Worm (Caenorhabditis elegans) whole organism, L4 larva: Measurements from ENCODE around the gene T26H5.9.

Source experiments
- R02D3.7 ChIP-seq: fragments of 150-350 bp; sonication (generic microtip); optimal IDR thresholded peaks from 3 replicates; lab custom pipeline; 2014; ENCODE audit warnings: missing biosample characterization, missing genetic modification characterization
- T20F7.1 ChIP-seq: fragments of 200-800 bp; sonication (Bioruptor generic); optimal IDR thresholded peaks from 2 replicates; lab custom pipeline; 2018; ENCODE audit warnings: mild to moderate bottlenecking, missing genetic modification characterization, missing compliant biosample characterization
- T26A8.4 ChIP-seq: fragments of 200-800 bp; sonication (Bioruptor generic); IDR thresholded peaks from 2 replicates; pipeline ENCODE4 v1.3.6; 2022; ENCODE audit warnings: missing genetic modification characterization, missing compliant biosample characterization
- Y48G9A.11 ChIP-seq: fragments of 200-800 bp; sonication (Bioruptor generic); IDR thresholded peaks from 2 replicates; pipeline ENCODE4 v1.3.6; 2022; ENCODE audit warnings: missing genetic modification reagents, missing genetic modification characterization, missing compliant biosample characterization
- Y75B8A.6 ChIP-seq: fragments of 200-800 bp; sonication (Bioruptor generic); IDR thresholded peaks from 2 replicates; pipeline ENCODE4 v1.3.6; 2022; ENCODE audit warnings: missing genetic modification reagents, missing genetic modification characterization, missing compliant biosample characterization
- aha-1 ChIP-seq: fragments of 150-350 bp; peaks from one replicate; lab custom pipeline; 2014; ENCODE audit warnings: missing biosample characterization, missing genetic modification characterization
- attf-4 ChIP-seq: sonication (generic microtip); optimal IDR thresholded peaks from 3 replicates; lab custom pipeline; 2017; ENCODE audit warnings: missing biosample characterization, missing genetic modification characterization
- ceh-44 ChIP-seq: fragments of 200-800 bp; sonication (Bioruptor generic); IDR thresholded peaks from 2 replicates; pipeline ENCODE4 v1.3.6; 2022; ENCODE audit warnings: missing genetic modification reagents, missing genetic modification characterization, missing compliant biosample characterization
- ceh-62 ChIP-seq: sonication (generic microtip); optimal IDR thresholded peaks from 2 replicates; lab custom pipeline; 2017; ENCODE audit warnings: missing biosample characterization, missing genetic modification characterization
- cey-2 ChIP-seq: sonication (generic microtip); optimal IDR thresholded peaks from 3 replicates; lab custom pipeline; 2017; ENCODE audit warnings: missing genetic modification characterization, mild to moderate bottlenecking, missing compliant biosample characterization, antibody characterized with exemption, borderline replicate concordance; ENCODE audit not compliant: insufficient read depth
- dve-1 ChIP-seq: sonication (generic microtip); optimal IDR thresholded peaks from 2 replicates; lab custom pipeline; 2017; ENCODE audit warnings: antibody characterized with exemption, mild to moderate bottlenecking, missing genetic modification characterization, missing compliant biosample characterization; ENCODE audit not compliant: insufficient read depth
- fkh-10 ChIP-seq: fragments of 150-350 bp; optimal IDR thresholded peaks from 2 replicates; lab custom pipeline; 2014; ENCODE audit warnings: missing biosample characterization, missing genetic modification reagents, missing genetic modification characterization
- fos-1 ChIP-seq: fragments of 150-350 bp; optimal IDR thresholded peaks from 2 replicates; lab custom pipeline; 2014; ENCODE audit warnings: missing biosample characterization, missing genetic modification characterization
- hlh-30 ChIP-seq: sonication (generic microtip); optimal IDR thresholded peaks from 2 replicates; lab custom pipeline; 2017; ENCODE audit warnings: antibody characterized with exemption, mild to moderate bottlenecking, missing genetic modification characterization, missing compliant biosample characterization; ENCODE audit not compliant: insufficient read depth
- jun-1 ChIP-seq: fragments of 150-350 bp; optimal IDR thresholded peaks from 2 replicates; lab custom pipeline; 2014; ENCODE audit warnings: missing biosample characterization, missing genetic modification reagents, missing genetic modification characterization
- lin-13 ChIP-seq: fragments of 150-350 bp; optimal IDR thresholded peaks from 2 replicates; lab custom pipeline; 2014; ENCODE audit warnings: missing biosample characterization, missing genetic modification reagents, missing genetic modification characterization
- lin-38 ChIP-seq: fragments of 200-800 bp; sonication (Bioruptor generic); IDR thresholded peaks from 2 replicates; pipeline ENCODE4 v1.3.6; 2022; ENCODE audit warnings: missing genetic modification reagents, missing genetic modification characterization, missing compliant biosample characterization
- mdl-1 ChIP-seq, 2 experiments: fragments of 150-350 bp in 1 of 2; sonication (generic microtip) in 1 of 2; optimal IDR thresholded peaks; 2 replicates each; lab custom pipeline; 2014 to 2017; ENCODE audit warnings: missing biosample characterization in 2 of 2, missing genetic modification characterization in 2 of 2
- mdt-29 ChIP-seq: fragments of 200-800 bp; sonication (Bioruptor generic); IDR thresholded peaks from 2 replicates; pipeline ENCODE4 v1.3.6; 2022; ENCODE audit warnings: missing genetic modification reagents, missing genetic modification characterization, missing compliant biosample characterization
- mes-2 ChIP-seq: sonication (generic microtip); optimal IDR thresholded peaks from 2 replicates; lab custom pipeline; 2016; ENCODE audit warnings: missing genotype, mild to moderate bottlenecking, missing genetic modification characterization, missing compliant biosample characterization; ENCODE audit not compliant: poor library complexity, severe bottlenecking
- nhr-111 ChIP-seq: fragments of 200-800 bp; sonication (Bioruptor generic); optimal IDR thresholded peaks from 2 replicates; lab custom pipeline; 2018; ENCODE audit warnings: mild to moderate bottlenecking, missing genetic modification characterization, missing compliant biosample characterization
- nhr-237 ChIP-seq: sonication (generic microtip); optimal IDR thresholded peaks from 2 replicates; lab custom pipeline; 2017; ENCODE audit warnings: missing biosample characterization, missing genetic modification characterization
- nhr-28 ChIP-seq: fragments of 150-350 bp; optimal IDR thresholded peaks from 2 replicates; lab custom pipeline; 2014; ENCODE audit warnings: missing biosample characterization, missing genetic modification characterization
- nhr-77 ChIP-seq: fragments of 150-350 bp; optimal IDR thresholded peaks from 2 replicates; lab custom pipeline; 2014; ENCODE audit warnings: missing biosample characterization, missing genetic modification characterization
- pqm-1 ChIP-seq: sonication (generic microtip); optimal IDR thresholded peaks from 2 replicates; lab custom pipeline; 2017; ENCODE audit warnings: missing biosample characterization, missing genetic modification characterization
- rbr-2 ChIP-seq: sonication (generic microtip); optimal IDR thresholded peaks from 2 replicates; lab custom pipeline; 2016; ENCODE audit warnings: missing genotype, missing genetic modification characterization, missing compliant biosample characterization
- saeg-2 ChIP-seq: fragments of 200-800 bp; sonication (Bioruptor generic); IDR thresholded peaks from 2 replicates; pipeline ENCODE4 v1.3.6; 2022; ENCODE audit warnings: missing genetic modification reagents, missing genetic modification characterization, missing compliant biosample characterization
- set-16 ChIP-seq: fragments of 200-800 bp; sonication (Bioruptor generic); IDR thresholded peaks from 2 replicates; pipeline ENCODE4 v1.3.6; 2022; ENCODE audit warnings: missing genetic modification reagents, missing genetic modification characterization, missing compliant biosample characterization
- skn-1 ChIP-seq: fragments of 150-350 bp; optimal IDR thresholded peaks from 2 replicates; lab custom pipeline; 2014; ENCODE audit warnings: missing biosample characterization, missing genetic modification characterization
- spr-1 ChIP-seq: sonication (generic microtip); optimal IDR thresholded peaks from 2 replicates; lab custom pipeline; 2016; ENCODE audit warnings: mild to moderate bottlenecking, missing genetic modification characterization, missing compliant biosample characterization
- spr-3 ChIP-seq: fragments of 200-800 bp; sonication (Bioruptor generic); optimal IDR thresholded peaks from 2 replicates; lab custom pipeline; 2018; ENCODE audit warnings: mild to moderate bottlenecking, missing genetic modification characterization, missing compliant biosample characterization
- tag-97 ChIP-seq: fragments of 200-800 bp; sonication (Bioruptor generic); IDR thresholded peaks from 2 replicates; pipeline ENCODE4 v1.3.6; 2022; ENCODE audit warnings: missing genetic modification characterization, missing compliant biosample characterization
- unc-62 ChIP-seq, 3 experiments: fragments of 150-350 bp in 1 of 3; sonication (generic microtip); optimal IDR thresholded peaks in 2 of 3; peaks in 1 of 3; 1 replicate in 1 of 3; 2 replicates in 2 of 3; lab custom pipeline; 2014 to 2017; ENCODE audit warnings: missing biosample characterization in 3 of 3, missing genetic modification characterization in 3 of 3, missing genetic modification reagents in 3 of 3, missing genotype in 1 of 3
- vab-7 ChIP-seq: fragments of 200-800 bp; sonication (Bioruptor generic); IDR thresholded peaks from 2 replicates; pipeline ENCODE4 v1.3.6; 2022; ENCODE audit warnings: missing genetic modification reagents, missing genetic modification characterization, missing compliant biosample characterization
- zag-1 ChIP-seq: fragments of 150-350 bp; optimal IDR thresholded peaks from 2 replicates; lab custom pipeline; 2014; ENCODE audit warnings: missing biosample characterization, missing genetic modification characterization
- zfp-3 ChIP-seq: fragments of 200-800 bp; sonication (Bioruptor generic); conservative IDR thresholded peaks from 2 replicates; pipeline ENCODE4 v1.3.6; 2022; ENCODE audit warnings: missing genetic modification reagents, missing genetic modification characterization, missing compliant biosample characterization
- zip-2 ChIP-seq: fragments of 150-350 bp; optimal IDR thresholded peaks from 2 replicates; lab custom pipeline; 2014; ENCODE audit warnings: missing biosample characterization, missing genetic modification characterization
- ztf-11 ChIP-seq: fragments of 150-350 bp; optimal IDR thresholded peaks from 2 replicates; lab custom pipeline; 2014; ENCODE audit warnings: missing biosample characterization, missing genetic modification characterization

T26H5.9 gene

ce11 chrV:15465032-15465727, 20.5 kb downstream of the T26H5.9 start, which contains the start of gene pqn-71 (continued):
- no peak for TF ChIP-seq R02D3.7
- peak; percentile 92 for TF ChIP-seq Y48G9A.11
- peak; percentile 99 for TF ChIP-seq dve-1
- TF ChIP-seq vab-7 (GFP tag; lab: Robert Waterston, UW), result peak; percentile 91
- peak; percentile 90 for TF ChIP-seq zfp-3 (GFP tag; lab: Robert Waterston, UW)
- peak; percentile 95 for TF ChIP-seq rbr-2 (tag; lab: Kevin White, UChicago)
- TF ChIP-seq spr-1 (tag; lab: Kevin White, UChicago), result peak; percentile 95
- TF ChIP-seq tag-97 (GFP tag; lab: Robert Waterston, UW), result 0 out of 2 replicates have a peak, but pooled peaks have one; percentile 41
- TF ChIP-seq nhr-237, result peak; percentile 46
- TF ChIP-seq mes-2, result peak; percentile 85
- TF ChIP-seq zip-2 (tag; lab: Kevin White, UChicago), result peak; percentile 90
- peak; percentile 52 for TF ChIP-seq fkh-10 (GFP tag; lab: Kevin White, UChicago)
- no peak for TF ChIP-seq fos-1 (tag; lab: Kevin White, UChicago)
- peak; percentile 91 for TF ChIP-seq spr-3
- peak; percentile 46 to 77 for TF ChIP-seq mdl-1 (tag; optimal IDR thresholded peaks at IDR 0.05; lab: Kevin White, UChicago)
- no peak for TF ChIP-seq skn-1
- TF ChIP-seq, all 104 proteins: peak for 81

ce11 chrV:15466017-15466416, 21.3 kb downstream of the T26H5.9 start:
- TF ChIP-seq set-16 (peak; percentile 50; the same call in 1 of the 2 replicates), saeg-2 (no peak)

ce11 chrV:15466719-15467118, 22.0 kb downstream of the T26H5.9 start:
- TF ChIP-seq unc-62 (GFP tag; optimal IDR thresholded peaks at IDR 0.05 in 1 of 2; lab: Kevin White, UChicago) (peak in 1 of 2 experiments; percentile 84), unc-62 (tag; optimal IDR thresholded peaks at IDR 0.05; lab: Kevin White, UChicago) (no peak), mdt-29 (GFP tag; lab: Robert Waterston, UW) (no peak), aha-1 (tag; lab: Kevin White, UChicago) (peak; percentile 59)
- TF ChIP-seq, all 104 proteins: peak for 2

- TF ChIP-seq Y48G9A.11 (no peak), ceh-62 (no peak), jun-1 (tag; lab: Kevin White, UChicago) (no peak), lin-38 (no peak), zag-1 (no peak), zfp-3 (GFP tag; lab: Robert Waterston, UW) (no peak), attf-4 (tag; lab: Kevin White, UChicago) (no peak), tag-97 (GFP tag; lab: Robert Waterston, UW) (no peak), hlh-30 (no peak), nhr-77 (tag; lab: Kevin White, UChicago) (no peak), T20F7.1 (no peak), ceh-44 (GFP tag; lab: Robert Waterston, UW) (no peak), Y75B8A.6 (GFP tag; lab: Robert Waterston, UW) (no peak), lin-13 (no peak), T26A8.4 (GFP tag; lab: Robert Waterston, UW) (no peak), ztf-11 (no peak)
Observed at ce11 chrV:15471029-15471428, 26.3 kb downstream of the T26H5.9 start, which contains the start of gene dpf-1. dpf-1 (plus strand) TSS chrV:15471329.

- TF ChIP-seq cey-2 (tag; lab: Kevin White, UChicago), result no peak
- TF ChIP-seq nhr-111 (GFP tag; lab: Kevin White, UChicago), result no peak
- peak; percentile 45 for TF ChIP-seq pqm-1 (tag; lab: Kevin White, UChicago)
- TF ChIP-seq rbr-2 (tag; lab: Kevin White, UChicago), result no peak
- TF ChIP-seq nhr-28, result peak; percentile 88
Observed at ce11 chrV:15478597-15478996, 33.9 kb downstream of the T26H5.9 start, which contains the start of gene C06B8.2. C06B8.2 (minus strand) TSS chrV:15478749.
